Worm (Caenorhabditis elegans) whole organism, L3 larva: Measurements from ENCODE around the gene C01B10.7.

Experiments
- ceh-82 ChIP-seq: fragments of 150-350 bp; optimal IDR thresholded peaks from 2 replicates; lab custom pipeline; 2014; ENCODE audit warnings: missing biosample characterization, missing genetic modification characterization
- elt-2 ChIP-seq: sonication (generic microtip); optimal IDR thresholded peaks from 2 replicates; lab custom pipeline; 2016; ENCODE audit warnings: missing genetic modification reagents, mild to moderate bottlenecking, missing genetic modification characterization, missing compliant biosample characterization
- nhr-12 ChIP-seq: fragments of 150-350 bp; optimal IDR thresholded peaks from 2 replicates; lab custom pipeline; 2014; ENCODE audit warnings: missing biosample characterization, missing genetic modification characterization
- tbx-2 ChIP-seq: sonication (generic microtip); optimal IDR thresholded peaks from 2 replicates; lab custom pipeline; 2016; ENCODE audit warnings: mild to moderate bottlenecking, missing genetic modification characterization, missing compliant biosample characterization

DNA sequence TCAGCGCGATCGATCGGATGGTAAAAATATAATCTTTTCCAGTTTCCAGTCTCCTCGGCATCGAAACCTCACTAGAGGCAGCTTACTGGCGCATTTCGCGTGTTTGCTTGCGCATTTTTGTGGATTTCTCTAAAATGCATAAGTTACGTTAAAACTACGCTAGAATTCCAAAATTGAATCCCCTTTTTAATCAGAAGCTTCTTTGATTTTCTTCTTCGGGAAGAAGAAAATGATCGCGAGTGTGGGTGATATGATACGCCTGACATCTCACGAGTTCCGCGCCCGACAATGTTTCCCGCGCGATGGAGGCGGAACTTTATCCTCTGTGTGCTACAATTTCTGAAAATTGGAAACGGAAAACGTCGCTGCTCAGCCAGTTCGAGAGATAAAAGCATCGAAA lies 26.0 kb downstream of the C01B10.7 start:
- no peak for TF ChIP-seq elt-2 (tag; lab: Kevin White, UChicago)
- no peak for TF ChIP-seq nhr-12 (tag; lab: Kevin White, UChicago)
- no peak for TF ChIP-seq tbx-2 (tag; lab: Kevin White, UChicago)
- no peak for TF ChIP-seq ceh-82 (tag; lab: Kevin White, UChicago)
